Worm (Caenorhabditis elegans): Measurements from ENCODE around the gene F47D12.7.

DNA sequence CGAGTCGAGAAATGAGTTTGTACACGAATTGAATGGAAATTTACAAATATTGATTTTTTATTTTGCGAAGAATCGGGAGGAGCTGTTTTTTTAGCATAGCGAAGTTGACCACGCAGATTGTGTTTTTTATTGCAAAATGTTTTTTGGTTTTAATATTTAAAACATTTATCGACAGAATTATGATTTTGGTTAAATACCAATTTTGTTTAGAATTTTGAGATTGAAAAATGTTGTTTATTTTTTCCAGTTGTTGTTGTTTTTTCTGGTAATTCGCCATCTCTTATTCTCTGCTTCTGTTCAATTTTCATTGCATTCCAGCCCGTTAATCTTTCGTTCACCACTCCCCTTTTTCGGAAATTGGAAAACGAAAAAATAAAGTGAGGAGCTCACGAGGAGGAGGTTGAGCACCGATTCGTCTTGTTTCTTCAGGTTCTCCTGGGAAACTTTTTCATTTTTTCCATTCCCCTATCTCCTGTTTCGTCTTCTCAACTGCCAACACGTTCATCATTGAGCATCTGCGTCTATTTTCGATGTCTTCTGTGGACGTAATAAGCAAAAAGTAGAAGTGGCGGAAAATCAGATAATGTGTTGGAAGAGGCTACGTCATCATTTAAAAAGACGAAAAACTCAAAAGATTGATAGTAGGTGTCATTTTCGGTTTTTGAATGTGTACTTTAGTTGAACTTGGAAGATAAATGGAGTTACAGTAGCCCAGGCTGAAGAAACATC lies at the start of gene F47D12.7:
- no peak for TF ChIP-seq F39B2.1 (GFP tag; IDR thresholded peaks at IDR 0.05)
- TF ChIP-seq nfya-1 (tag; optimal IDR thresholded peaks at IDR 0.05; ENCODE audit: borderline replicate concordance, insufficient read depth) = no peak
- TF ChIP-seq repo-1 (tag; optimal IDR thresholded peaks at IDR 0.05) = no peak
- TF ChIP-seq sdz-38 (tag; optimal IDR thresholded peaks at IDR 0.05) = no peak
- no peak for TF ChIP-seq ztf-18 (tag; optimal IDR thresholded peaks at IDR 0.05)
- no peak for TF ChIP-seq lin-54 (GFP tag; optimal IDR thresholded peaks at IDR 0.05)
- TF ChIP-seq rpc-1 (optimal IDR thresholded peaks at IDR 0.05) = no peak
- TF ChIP-seq rpc-1 (tag; optimal IDR thresholded peaks at IDR 0.05) = no peak
- no peak for TF ChIP-seq unc-62 (GFP tag; optimal IDR thresholded peaks at IDR 0.05)
- TF ChIP-seq snpc-4 (GFP tag; optimal IDR thresholded peaks at IDR 0.05) = no peak
- TF ChIP-seq snpc-4 (tag; optimal IDR thresholded peaks at IDR 0.05) = no peak
